Worm (Caenorhabditis elegans): Measurements from ENCODE around the gene eri-12.

DNA sequence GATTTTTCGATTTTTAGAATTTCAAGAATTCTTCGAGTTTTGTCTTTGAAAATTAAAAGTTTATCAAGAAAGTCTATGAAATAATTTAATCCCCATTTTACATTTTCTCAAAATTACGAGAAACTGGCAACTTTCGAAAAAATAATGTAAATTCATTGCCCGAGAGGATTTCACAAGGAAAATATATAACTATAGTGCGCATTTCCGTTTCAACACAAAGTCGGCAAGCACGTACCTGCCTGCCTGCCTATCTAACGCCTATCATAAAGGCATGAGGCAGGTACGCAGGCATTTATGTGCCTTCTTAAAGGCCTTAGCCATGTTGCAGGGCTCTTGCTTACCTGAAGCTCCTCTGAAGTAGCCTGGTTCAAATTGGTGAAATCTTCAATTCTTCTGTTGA, 56.2 kb downstream of the eri-12 start:
- TF ChIP-seq him-1 (tag; optimal IDR thresholded peaks at IDR 0.05) (no peak), dao-5 (tag; optimal IDR thresholded peaks at IDR 0.05) (no peak), W03F9.2 (tag; optimal IDR thresholded peaks at IDR 0.05) (no peak)
